Worm (Caenorhabditis elegans) whole organism, young adult: ENCODE measurements around the gene C33B4.4.

Experiments used
- F57C9.4 ChIP-seq: sonication (generic microtip); optimal IDR thresholded peaks from 2 replicates; lab custom pipeline; 2017; ENCODE audit warnings: mild to moderate bottlenecking, missing genetic modification characterization, missing compliant biosample characterization
- nhr-27 ChIP-seq: fragments of 200-800 bp; sonication (Bioruptor generic); optimal IDR thresholded peaks from 2 replicates; lab custom pipeline; 2018; ENCODE audit warnings: mild to moderate bottlenecking, missing genetic modification characterization, moderate library complexity, missing compliant biosample characterization

- no peak for TF ChIP-seq nhr-27 (tag; lab: Kevin White, UChicago)
- TF ChIP-seq F57C9.4 (tag; lab: Kevin White, UChicago): no peak
These were observed 45.4 kb upstream of the C33B4.4 start for ce11 chrII:11428599-11428998.
